Fruit fly (Drosophila melanogaster): ENCODE results near the gene CG2100.
A peak's percentile ranks its signal among the peaks of the same experiment; 100 is the strongest.

The CG2100 gene

DNA sequence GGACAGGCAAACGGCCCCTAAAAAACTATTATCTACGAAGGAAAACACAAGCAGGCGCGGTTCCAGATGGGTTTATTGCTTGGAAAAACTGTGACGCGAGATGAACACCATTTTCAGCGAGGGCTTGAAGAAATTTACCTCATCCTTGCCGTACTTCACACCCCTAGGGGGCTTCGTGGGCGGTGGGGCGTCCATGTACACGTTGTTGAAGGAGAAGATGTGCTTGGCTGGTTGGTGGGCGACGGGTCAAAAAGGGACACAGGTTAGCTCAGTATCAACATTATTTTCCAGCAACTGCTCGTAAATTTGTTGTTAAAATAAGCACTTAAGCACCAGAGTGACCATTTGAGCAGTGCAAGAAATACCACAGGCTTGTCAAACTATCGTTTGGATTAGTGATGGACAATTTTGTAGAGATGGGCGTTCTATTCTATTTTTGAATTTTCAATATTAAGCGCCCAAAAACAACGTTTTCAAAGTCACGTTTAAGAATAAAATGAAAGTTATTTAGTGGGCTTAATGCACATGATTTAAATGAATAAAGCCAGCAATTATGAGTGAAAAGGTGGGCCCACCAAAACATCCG, 22.6 kb upstream of the CG2100 start, which contains the start of gene Sec8 (continued):
- no peak for TF ChIP-seq Doc2 (GFP tag; IDR thresholded peaks at IDR 0.05)
- TF ChIP-seq disco-r (GFP tag; optimal IDR thresholded peaks at IDR 0.05), result no peak
- no peak for TF ChIP-seq fd96Cb (tag; optimal IDR thresholded peaks at IDR 0.05)
- no peak for TF ChIP-seq CG9437 (GFP tag; optimal IDR thresholded peaks at IDR 0.05)
- TF ChIP-seq row (GFP tag; IDR thresholded peaks at IDR 0.05), result peak; percentile 77
- TF ChIP-seq CG2199 (GFP tag; IDR thresholded peaks at IDR 0.05), result no peak
- no peak for TF ChIP-seq fd3F (GFP tag; optimal IDR thresholded peaks at IDR 0.05)
- peak; percentile 76 for TF ChIP-seq Ets97D (GFP tag; optimal IDR thresholded peaks at IDR 0.05)
- TF ChIP-seq C15 (GFP tag; IDR thresholded peaks at IDR 0.05), result no peak
- no peak for TF ChIP-seq esg (GFP tag; conservative IDR thresholded peaks at IDR 0.05)
- no peak for TF ChIP-seq CkIIα-i1 (GFP tag; IDR thresholded peaks at IDR 0.05)
- TF ChIP-seq CG1603 (tag; optimal IDR thresholded peaks at IDR 0.05), result peak; percentile 72
- no peak for TF ChIP-seq Tbp (GFP tag; optimal IDR thresholded peaks at IDR 0.05)
- TF ChIP-seq yki (optimal IDR thresholded peaks at IDR 0.05), result no peak
- 0 out of 2 replicates have a peak, but pooled peaks have one; percentile 24 for TF ChIP-seq peb (GFP tag; IDR thresholded peaks at IDR 0.05)
- TF ChIP-seq CG17829 (tag; optimal IDR thresholded peaks at IDR 0.05), result peak; percentile 22
- peak; percentile 61 for TF ChIP-seq CG32532 (GFP tag; IDR thresholded peaks at IDR 0.05)
- TF ChIP-seq pb (GFP tag; optimal IDR thresholded peaks at IDR 0.05), result no peak
- TF ChIP-seq sc (optimal IDR thresholded peaks at IDR 0.05), result no peak
- no peak for TF ChIP-seq sc (GFP tag; optimal IDR thresholded peaks at IDR 0.05)
- TF ChIP-seq CG6689 (GFP tag; IDR thresholded peaks at IDR 0.05), result no peak
- TF ChIP-seq Hmx (GFP tag; optimal IDR thresholded peaks at IDR 0.05), result no peak
- peak; percentile 68 for TF ChIP-seq CG2120 (GFP tag; optimal IDR thresholded peaks at IDR 0.05)
- no peak for TF ChIP-seq ab (GFP tag; optimal IDR thresholded peaks at IDR 0.05)
- no peak for TF ChIP-seq insv (GFP tag; optimal IDR thresholded peaks at IDR 0.05)
- peak; percentile 22 for TF ChIP-seq Fer3 (tag; optimal IDR thresholded peaks at IDR 0.05)
- TF ChIP-seq CG18764 (GFP tag; optimal IDR thresholded peaks at IDR 0.05), result peak; percentile 17
- TF ChIP-seq CG1024 (GFP tag; IDR thresholded peaks at IDR 0.05), result no peak
- no peak for TF ChIP-seq E2f1 (GFP tag; IDR thresholded peaks at IDR 0.05)
- no peak for TF ChIP-seq H15 (GFP tag; IDR thresholded peaks at IDR 0.05)
- peak; percentile 18 for TF ChIP-seq CG13775 (GFP tag; optimal IDR thresholded peaks at IDR 0.05)
- TF ChIP-seq Eip74EF (GFP tag; optimal IDR thresholded peaks at IDR 0.05), result no peak
- TF ChIP-seq CG1647 (GFP tag; optimal IDR thresholded peaks at IDR 0.05), result peak; percentile 31
- TF ChIP-seq danr (GFP tag; IDR thresholded peaks at IDR 0.05), result no peak
- TF ChIP-seq BtbVII (GFP tag; optimal IDR thresholded peaks at IDR 0.05), result no peak
- TF ChIP-seq vvl (GFP tag; IDR thresholded peaks at IDR 0.05), result peak; percentile 51
- TF ChIP-seq ken (GFP tag; IDR thresholded peaks at IDR 0.05), result no peak
- TF ChIP-seq CG10654 (GFP tag; optimal IDR thresholded peaks at IDR 0.05), result no peak
- 0 out of 2 replicates have a peak, but pooled peaks have one; percentile 24 for TF ChIP-seq Awh (GFP tag; IDR thresholded peaks at IDR 0.05)
- TF ChIP-seq CG13287 (GFP tag; IDR thresholded peaks at IDR 0.05; ENCODE audit: partially characterized antibody), result peak; percentile 91
- TF ChIP-seq Dip2 (GFP tag; IDR thresholded peaks at IDR 0.05), result no peak
- no peak for TF ChIP-seq CG4730 (GFP tag; IDR thresholded peaks at IDR 0.05)
- no peak for TF ChIP-seq bowl (GFP tag; IDR thresholded peaks at IDR 0.05)
- TF ChIP-seq Vsx1 (GFP tag; optimal IDR thresholded peaks at IDR 0.05), result no peak
- no peak for TF ChIP-seq usp (GFP tag; optimal IDR thresholded peaks at IDR 0.05)
- no peak for TF ChIP-seq cwo (GFP tag; optimal IDR thresholded peaks at IDR 0.05)
- no peak for TF ChIP-seq tio (GFP tag; optimal IDR thresholded peaks at IDR 0.05)
- no peak for TF ChIP-seq unpg (GFP tag; optimal IDR thresholded peaks at IDR 0.05)
- TF ChIP-seq Hey (tag; optimal IDR thresholded peaks at IDR 0.05), result no peak
- TF ChIP-seq Abd-B (GFP tag; optimal IDR thresholded peaks at IDR 0.05), result no peak
- TF ChIP-seq stwl (tag; optimal IDR thresholded peaks at IDR 0.05), result peak; percentile 71
- TF ChIP-seq onecut (GFP tag; IDR thresholded peaks at IDR 0.05), result no peak
- no peak for TF ChIP-seq CG17328 (GFP tag; IDR thresholded peaks at IDR 0.05)

All from whole organism, embryonic.